Fruit fly (Drosophila melanogaster) whole organism, prepupa: Measurements from ENCODE around the gene CG13898.
A peak's percentile ranks its signal among the peaks of the same experiment; 100 is the strongest.

Experiments used
- CG10631 ChIP-seq: fragments of 200-800 bp; sonication (Bioruptor generic); optimal IDR thresholded peaks from 2 replicates; lab custom pipeline; 2016; ENCODE audit warnings: missing biosample characterization, missing genetic modification characterization
- CG10669 ChIP-seq: fragments of 200-800 bp; sonication (Bioruptor generic); optimal IDR thresholded peaks from 3 replicates; lab custom pipeline; 2018; ENCODE audit warnings: missing biosample characterization, mild to moderate bottlenecking, missing genetic modification characterization, moderate library complexity
- CG11762 ChIP-seq: fragments of 200-800 bp; sonication (Bioruptor generic); optimal IDR thresholded peaks from 3 replicates; lab custom pipeline; 2016; ENCODE audit warnings: missing biosample characterization, missing genetic modification characterization; ENCODE audit not compliant: insufficient read depth
- CG11902 ChIP-seq: fragments of 200-800 bp; sonication (Bioruptor generic); optimal IDR thresholded peaks from 3 replicates; lab custom pipeline; 2016; ENCODE audit warnings: missing biosample characterization, missing genetic modification characterization
- CG15336 ChIP-seq: fragments of 200-800 bp; sonication (Bioruptor generic); IDR thresholded peaks from 2 replicates; pipeline ENCODE4 v1.3.6; 2022; ENCODE audit warnings: missing biosample characterization, missing genetic modification characterization
- CG1621 ChIP-seq: fragments of 200-800 bp; sonication (Bioruptor generic); optimal IDR thresholded peaks from 3 replicates; lab custom pipeline; 2018; ENCODE audit warnings: missing biosample characterization, mild to moderate bottlenecking, missing genetic modification characterization
- CG16779 ChIP-seq: fragments of 200-800 bp; sonication (Bioruptor generic); optimal IDR thresholded peaks from 3 replicates; lab custom pipeline; 2017; ENCODE audit warnings: missing biosample characterization, mild to moderate bottlenecking, missing genetic modification characterization
- CG31627 ChIP-seq: fragments of 200-800 bp; sonication (Bioruptor generic); optimal IDR thresholded peaks from 3 replicates; lab custom pipeline; 2016; ENCODE audit warnings: missing biosample characterization, missing genetic modification characterization
- CG32006 ChIP-seq: fragments of 200-800 bp; sonication (Bioruptor generic); optimal IDR thresholded peaks from 3 replicates; lab custom pipeline; 2017; ENCODE audit warnings: missing biosample characterization, mild to moderate bottlenecking, missing genetic modification characterization
- CG34406 ChIP-seq: fragments of 200-800 bp; sonication (Bioruptor generic); optimal IDR thresholded peaks from 3 replicates; lab custom pipeline; 2016; ENCODE audit warnings: missing biosample characterization, missing genetic modification characterization
- CG3919 ChIP-seq: fragments of 200-800 bp; sonication (Bioruptor generic); optimal IDR thresholded peaks from 3 replicates; lab custom pipeline; 2016; ENCODE audit warnings: missing biosample characterization, missing genetic modification characterization
- CG4318 ChIP-seq: fragments of 200-800 bp; sonication (Bioruptor generic); optimal IDR thresholded peaks from 3 replicates; lab custom pipeline; 2017; ENCODE audit warnings: missing biosample characterization, mild to moderate bottlenecking, missing genetic modification characterization
- CG6163 ChIP-seq: fragments of 200-800 bp; sonication (Bioruptor generic); IDR thresholded peaks from 3 replicates; pipeline ENCODE4 v1.3.6; 2022; ENCODE audit warnings: missing biosample characterization, missing genetic modification characterization
- CG6276 ChIP-seq: fragments of 200-800 bp; sonication (Bioruptor generic); optimal IDR thresholded peaks from 2 replicates; lab custom pipeline; 2017; ENCODE audit warnings: missing biosample characterization, mild to moderate bottlenecking, missing genetic modification characterization
- CG6808 ChIP-seq: fragments of 200-800 bp; sonication (Bioruptor generic); optimal IDR thresholded peaks from 3 replicates; lab custom pipeline; 2017; ENCODE audit warnings: missing biosample characterization, missing genetic modification characterization, mild to moderate bottlenecking, moderate library complexity, missing genetic modification reagents
- CG6854 ChIP-seq: fragments of 200-800 bp; sonication (Bioruptor generic); optimal IDR thresholded peaks from 2 replicates; lab custom pipeline; 2017; ENCODE audit warnings: missing biosample characterization, mild to moderate bottlenecking, missing genetic modification characterization
- CG7368 ChIP-seq: fragments of 200-800 bp; sonication (Bioruptor generic); optimal IDR thresholded peaks from 3 replicates; lab custom pipeline; 2016; ENCODE audit warnings: missing biosample characterization, missing genetic modification characterization
- CG8119 ChIP-seq: fragments of 200-800 bp; sonication (Bioruptor generic); IDR thresholded peaks from 3 replicates; pipeline ENCODE4 v1.3.6; 2022; ENCODE audit warnings: missing biosample characterization, missing genetic modification characterization
- CG8319 ChIP-seq: fragments of 200-800 bp; sonication (Bioruptor generic); optimal IDR thresholded peaks from 3 replicates; lab custom pipeline; 2016; ENCODE audit warnings: missing biosample characterization, missing genetic modification characterization
- CG8632 ChIP-seq: fragments of 200-800 bp; sonication (Bioruptor generic); optimal IDR thresholded peaks from 3 replicates; lab custom pipeline; 2016; ENCODE audit warnings: missing biosample characterization, missing genetic modification characterization
- CG9139 ChIP-seq: fragments of 200-800 bp; sonication (Bioruptor generic); optimal IDR thresholded peaks from 3 replicates; lab custom pipeline; 2017; ENCODE audit warnings: missing biosample characterization, mild to moderate bottlenecking, missing genetic modification characterization
- Eip75B ChIP-seq: fragments of 200-800 bp; sonication (Bioruptor generic); optimal IDR thresholded peaks from 3 replicates; lab custom pipeline; 2016; ENCODE audit warnings: missing biosample characterization, missing genetic modification characterization
- Eip78C ChIP-seq: fragments of 200-800 bp; sonication (Bioruptor generic); peaks from one replicate; lab custom pipeline; 2016; ENCODE audit warnings: missing biosample characterization, missing genetic modification characterization
- Ets21C ChIP-seq: fragments of 200-800 bp; sonication (Bioruptor generic); optimal IDR thresholded peaks from 3 replicates; lab custom pipeline; 2016; ENCODE audit warnings: missing biosample characterization, missing genetic modification characterization
- Ets96B ChIP-seq: fragments of 200-800 bp; optimal IDR thresholded peaks from 2 replicates; lab custom pipeline; 2019; ENCODE audit warnings: missing biosample characterization, mild to moderate bottlenecking, missing genetic modification characterization, moderate library complexity
- Hr4 ChIP-seq: fragments of 200-800 bp; sonication (Bioruptor generic); optimal IDR thresholded peaks from 3 replicates; lab custom pipeline; 2016; ENCODE audit warnings: missing biosample characterization, missing genetic modification characterization
- Lpt ChIP-seq: fragments of 200-800 bp; sonication (Bioruptor generic); optimal IDR thresholded peaks from 3 replicates; lab custom pipeline; 2016; ENCODE audit warnings: missing biosample characterization, missing genetic modification characterization
- Met ChIP-seq: fragments of 200-800 bp; sonication (Bioruptor generic); optimal IDR thresholded peaks from 3 replicates; lab custom pipeline; 2016; ENCODE audit warnings: missing biosample characterization, missing genetic modification characterization
- OdsH ChIP-seq: fragments of 200-800 bp; sonication (Bioruptor generic); optimal IDR thresholded peaks from 3 replicates; lab custom pipeline; 2016; ENCODE audit warnings: missing biosample characterization, missing genetic modification characterization
- Smox ChIP-seq: fragments of 200-800 bp; sonication (Bioruptor generic); optimal IDR thresholded peaks from 3 replicates; lab custom pipeline; 2016; ENCODE audit warnings: missing biosample characterization, missing genetic modification characterization
- Sox102F ChIP-seq: fragments of 200-800 bp; sonication (Bioruptor generic); optimal IDR thresholded peaks from 2 replicates; lab custom pipeline; 2016; ENCODE audit warnings: missing biosample characterization, mild to moderate bottlenecking, missing genetic modification characterization
- Sox14 ChIP-seq: fragments of 200-800 bp; sonication (Bioruptor generic); optimal IDR thresholded peaks from 3 replicates; lab custom pipeline; 2016; ENCODE audit warnings: missing biosample characterization, missing genetic modification characterization
- Sox15 ChIP-seq: fragments of 200-800 bp; sonication (Bioruptor generic); optimal IDR thresholded peaks from 3 replicates; lab custom pipeline; 2016; ENCODE audit warnings: missing biosample characterization, missing genetic modification characterization
- achi ChIP-seq: fragments of 200-800 bp; sonication (Bioruptor generic); optimal IDR thresholded peaks from 3 replicates; lab custom pipeline; 2016; ENCODE audit warnings: missing biosample characterization, missing genetic modification characterization
- acj6 ChIP-seq: fragments of 200-800 bp; sonication (Bioruptor generic); optimal IDR thresholded peaks from 3 replicates; lab custom pipeline; 2016; ENCODE audit warnings: missing biosample characterization, missing genetic modification characterization
- cyc ChIP-seq: fragments of 200-800 bp; sonication (Bioruptor generic); optimal IDR thresholded peaks from 3 replicates; lab custom pipeline; 2016; ENCODE audit warnings: missing biosample characterization, missing genetic modification characterization
- dsx ChIP-seq: fragments of 200-800 bp; optimal IDR thresholded peaks from 3 replicates; lab custom pipeline; 2019; ENCODE audit warnings: missing biosample characterization, mild to moderate bottlenecking, missing genetic modification characterization, moderate library complexity; ENCODE audit not compliant: poor library complexity, severe bottlenecking
- eg ChIP-seq: fragments of 200-800 bp; sonication (Bioruptor generic); IDR thresholded peaks from 3 replicates; pipeline ENCODE4 v1.3.6; 2022; ENCODE audit warnings: missing biosample characterization, missing genetic modification characterization
- fd85E ChIP-seq: fragments of 200-800 bp; sonication (Bioruptor generic); optimal IDR thresholded peaks from 3 replicates; lab custom pipeline; 2016; ENCODE audit warnings: missing biosample characterization, missing genetic modification characterization
- fkh ChIP-seq: fragments of 200-800 bp; sonication (Bioruptor generic); optimal IDR thresholded peaks from 3 replicates; lab custom pipeline; 2017; ENCODE audit warnings: missing biosample characterization, mild to moderate bottlenecking, missing genetic modification characterization, moderate library complexity
- lz ChIP-seq: fragments of 200-800 bp; sonication (Bioruptor generic); optimal IDR thresholded peaks from 3 replicates; lab custom pipeline; 2016; ENCODE audit warnings: missing biosample characterization, missing genetic modification characterization
- net ChIP-seq: fragments of 200-800 bp; sonication (Bioruptor generic); optimal IDR thresholded peaks from 3 replicates; lab custom pipeline; 2016; ENCODE audit warnings: missing biosample characterization, missing genetic modification characterization
- salr ChIP-seq, 2 experiments: fragments of 200-800 bp; sonication (Bioruptor generic); optimal IDR thresholded peaks; 3 replicates each; lab custom pipeline; 2016 to 2018; ENCODE audit warnings: missing biosample characterization in 2 of 2, missing genetic modification characterization in 2 of 2, mild to moderate bottlenecking in 1 of 2
- spab ChIP-seq: fragments of 200-800 bp; sonication (Bioruptor generic); optimal IDR thresholded peaks from 2 replicates; lab custom pipeline; 2017; ENCODE audit warnings: missing biosample characterization, mild to moderate bottlenecking, missing genetic modification characterization, missing genetic modification reagents
- ss ChIP-seq, 2 experiments: fragments of 200-800 bp; sonication (Bioruptor generic); optimal IDR thresholded peaks; 2 replicates in 1 of 2; 3 replicates in 1 of 2; lab custom pipeline; 2017 to 2018; ENCODE audit warnings: mild to moderate bottlenecking in 2 of 2, missing biosample characterization in 2 of 2, missing genetic modification characterization in 2 of 2, moderate library complexity in 1 of 2
- svp ChIP-seq: fragments of 200-800 bp; sonication (Bioruptor generic); peaks from one replicate; lab custom pipeline; 2016; ENCODE audit warnings: missing biosample characterization, missing genetic modification characterization
- topi ChIP-seq: fragments of 200-800 bp; sonication (Bioruptor generic); optimal IDR thresholded peaks from 3 replicates; lab custom pipeline; 2016; ENCODE audit warnings: missing biosample characterization, missing genetic modification characterization

Gene CG13898

dm6 chr3L:776201-776600 lies 27.6 kb downstream of the CG13898 start (continued):
- TF ChIP-seq Sox102F (GFP tag; lab: Kevin White, UChicago) (peak; percentile 46), eg (GFP tag; lab: Robert Waterston, UW) (peak; percentile 45; the same call in 1 of the 3 replicates), Eip78C (GFP tag; lab: Kevin White, UChicago) (peak; percentile 91), Hr4 (GFP tag; lab: Kevin White, UChicago) (peak; percentile 53), Met (peak; percentile 44), CG3919 (peak; percentile 63), CG7368 (GFP tag; lab: Kevin White, UChicago) (peak; percentile 29), CG10669 (peak; percentile 54), CG6808 (GFP tag; lab: Kevin White, UChicago) (peak; percentile 46), Sox15 (peak; percentile 15), Lpt (GFP tag; lab: Kevin White, UChicago) (no peak), Sox14 (GFP tag; lab: Kevin White, UChicago) (no peak), CG8119 (GFP tag; lab: Robert Waterston, UW) (peak; percentile 68), spab (GFP tag; lab: Kevin White, UChicago) (peak; percentile 61), fd85E (GFP tag; lab: Kevin White, UChicago) (no peak), CG15336 (GFP tag; lab: Robert Waterston, UW) (peak; percentile 71), cyc (GFP tag; lab: Kevin White, UChicago) (peak; percentile 39), achi (GFP tag; lab: Kevin White, UChicago) (peak; percentile 64), svp (GFP tag; lab: Kevin White, UChicago) (peak; percentile 69), Ets96B (tag; lab: Kevin White, UChicago) (peak; percentile 68), CG8632 (GFP tag; lab: Kevin White, UChicago) (peak; percentile 44), CG8319 (GFP tag; lab: Kevin White, UChicago) (no peak), Ets21C (GFP tag; lab: Kevin White, UChicago) (no peak), CG32006 (GFP tag; lab: Kevin White, UChicago) (peak; percentile 60), CG34406 (GFP tag; lab: Kevin White, UChicago) (peak; percentile 60), CG4318 (no peak)

dm6 chr3L:775053-775355 lies 28.8 kb downstream of the CG13898 start:
- no peak for TF ChIP-seq Sox15
- TF ChIP-seq CG6163 (GFP tag; lab: Robert Waterston, UW): peak; percentile 69
- TF ChIP-seq CG31627 (GFP tag; lab: Kevin White, UChicago): no peak
- TF ChIP-seq lz (GFP tag; lab: Kevin White, UChicago): no peak
- TF ChIP-seq CG16779: no peak
- TF ChIP-seq CG15336 (GFP tag; lab: Robert Waterston, UW): peak; percentile 44
- peak; percentile 27 for TF ChIP-seq CG10669
- TF ChIP-seq CG11762 (GFP tag; lab: Kevin White, UChicago): peak; percentile 7
- TF ChIP-seq CG32006 (GFP tag; lab: Kevin White, UChicago): peak; percentile 76
- TF ChIP-seq spab (GFP tag; lab: Kevin White, UChicago): peak; percentile 15
- TF ChIP-seq Eip75B (GFP tag; lab: Kevin White, UChicago): no peak
- TF ChIP-seq CG11902 (GFP tag; lab: Kevin White, UChicago): peak; percentile 8
- TF ChIP-seq Lpt (GFP tag; lab: Kevin White, UChicago): no peak
- peak; percentile 53 for TF ChIP-seq CG6276
- no peak for TF ChIP-seq CG8319 (GFP tag; lab: Kevin White, UChicago)
- TF ChIP-seq Met: peak; percentile 17
- no peak for TF ChIP-seq fd85E (GFP tag; lab: Kevin White, UChicago)
- peak; percentile 54 for TF ChIP-seq CG8119 (GFP tag; lab: Robert Waterston, UW)
- TF ChIP-seq CG9139 (GFP tag; lab: Kevin White, UChicago): no peak
- peak in 1 of 2 experiments; percentile 23 for TF ChIP-seq salr (GFP tag; optimal IDR thresholded peaks at IDR 0.05; lab: Kevin White, UChicago)
- TF ChIP-seq CG10631: peak; percentile 5
- peak; percentile 40 for TF ChIP-seq achi (GFP tag; lab: Kevin White, UChicago)
- TF ChIP-seq ss (GFP tag; optimal IDR thresholded peaks at IDR 0.05; lab: Kevin White, UChicago): no peak
- no peak for TF ChIP-seq cyc (GFP tag; lab: Kevin White, UChicago)
- no peak for TF ChIP-seq CG1621
- no peak for TF ChIP-seq fkh (GFP tag; lab: Kevin White, UChicago)
- peak; percentile 34 for TF ChIP-seq CG34406 (GFP tag; lab: Kevin White, UChicago)
- TF ChIP-seq net (GFP tag; lab: Kevin White, UChicago): peak; percentile 46
- peak; percentile 27 for TF ChIP-seq svp (GFP tag; lab: Kevin White, UChicago)
- no peak for TF ChIP-seq CG6854
- TF ChIP-seq acj6 (GFP tag; lab: Kevin White, UChicago): peak; percentile 43
- no peak for TF ChIP-seq Sox102F (GFP tag; lab: Kevin White, UChicago)
- TF ChIP-seq Hr4 (GFP tag; lab: Kevin White, UChicago): peak; percentile 66
- TF ChIP-seq dsx (GFP tag; lab: Kevin White, UChicago): no peak
- peak; percentile 27 for TF ChIP-seq CG7368 (GFP tag; lab: Kevin White, UChicago)
- peak; percentile 83 for TF ChIP-seq eg (GFP tag; lab: Robert Waterston, UW)
- TF ChIP-seq Ets21C (GFP tag; lab: Kevin White, UChicago): no peak
- TF ChIP-seq Sox14 (GFP tag; lab: Kevin White, UChicago): no peak
- TF ChIP-seq OdsH (GFP tag; lab: Kevin White, UChicago): peak; percentile 55
- no peak for TF ChIP-seq Smox (GFP tag; lab: Kevin White, UChicago)
- TF ChIP-seq CG3919: peak; percentile 51
- no peak for TF ChIP-seq topi (GFP tag; lab: Kevin White, UChicago)
